Worm (Caenorhabditis elegans): Measurements from ENCODE around the gene nekl-3.

The nekl-3 gene

DNA sequence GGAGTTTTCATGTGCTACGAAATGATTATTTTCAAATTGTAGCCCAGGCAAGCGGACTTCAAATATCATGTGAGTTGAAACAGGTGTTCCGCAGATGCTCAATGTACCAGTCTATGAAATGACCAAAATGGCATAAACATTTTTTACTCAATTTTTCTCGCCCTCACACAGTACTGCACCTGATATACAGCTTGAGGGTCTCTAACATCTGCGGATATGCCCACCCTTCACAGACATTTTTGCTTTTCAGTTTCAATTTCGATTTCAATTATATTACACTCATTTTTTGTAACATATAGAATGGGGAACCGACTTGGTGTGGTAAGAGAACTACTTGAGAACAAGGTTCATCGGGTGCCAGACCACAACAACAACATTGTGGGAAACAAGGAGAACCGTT lies 44.6 kb downstream of the nekl-3 start, which contains the start of gene F42F12.11:
Gene F42F12.11 (plus strand): TSS at position 301 of the 400 bp plus-strand sequence.
- TF ChIP-seq K12H6.12 (tag; optimal IDR thresholded peaks at IDR 0.05) (no peak), dpff-1 (tag; optimal IDR thresholded peaks at IDR 0.05) (no peak), tlf-1 (GFP tag; optimal IDR thresholded peaks at IDR 0.05) (no peak), Y95B8A.8 (GFP tag; IDR thresholded peaks at IDR 0.05) (no peak), bed-2 (GFP tag; IDR thresholded peaks at IDR 0.05) (no peak), F22D6.2 (tag; optimal IDR thresholded peaks at IDR 0.05) (no peak), mel-28 (tag; optimal IDR thresholded peaks at IDR 0.05; ENCODE audit: borderline replicate concordance) (no peak), K11D2.4 (GFP tag; IDR thresholded peaks at IDR 0.05) (no peak), unc-62 (GFP tag; optimal IDR thresholded peaks at IDR 0.05) (no peak), pbrm-1 (GFP tag; IDR thresholded peaks at IDR 0.05) (no peak), attf-3 (GFP tag; conservative IDR thresholded peaks at IDR 0.05) (no peak), rpc-1 (optimal IDR thresholded peaks at IDR 0.05) (no peak), rpc-1 (tag; optimal IDR thresholded peaks at IDR 0.05) (no peak), athp-1 (tag; optimal IDR thresholded peaks at IDR 0.05) (no peak), F55B11.4 (tag; optimal IDR thresholded peaks at IDR 0.05; ENCODE audit: borderline replicate concordance, insufficient read depth) (no peak), die-1 (tag; optimal IDR thresholded peaks at IDR 0.05) (no peak), lsl-1 (GFP tag; optimal IDR thresholded peaks at IDR 0.05) (no peak), him-1 (tag; optimal IDR thresholded peaks at IDR 0.05) (no peak), hmg-1.2 (GFP tag; IDR thresholded peaks at IDR 0.05) (no peak)

DNA sequence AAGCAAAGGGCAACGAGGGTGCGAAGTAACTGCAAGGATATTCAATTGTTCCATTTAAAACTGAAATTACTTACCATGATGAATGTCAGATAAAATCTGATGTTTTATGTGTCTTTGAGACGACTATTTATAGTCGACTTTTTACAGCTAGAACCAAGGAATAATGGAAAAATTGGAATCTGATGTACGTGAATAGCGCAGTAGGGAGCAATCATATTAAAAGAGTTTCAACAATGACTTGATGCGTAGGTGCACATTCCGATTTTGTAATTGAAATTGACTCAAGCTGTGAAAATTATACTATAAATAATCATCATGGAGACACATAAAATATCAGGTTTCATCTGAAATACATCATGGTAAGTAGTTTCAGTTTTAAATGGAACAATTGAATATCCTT lies 48.0 kb downstream of the nekl-3 start, which contains the start of the genes nspc-9 and nspc-10:
Gene nspc-9 (minus strand): TSS at position 101 of the 400 bp plus-strand sequence.
Gene nspc-10 (plus strand): TSS at position 331 of the 400 bp plus-strand sequence.
- TF ChIP-seq zfh-2 (GFP tag; conservative IDR thresholded peaks at IDR 0.05) (no peak), lsl-1 (GFP tag; optimal IDR thresholded peaks at IDR 0.05) (no peak), F23B12.7 (tag; optimal IDR thresholded peaks at IDR 0.05; ENCODE audit: insufficient read depth) (no peak), hmg-1.2 (GFP tag; IDR thresholded peaks at IDR 0.05) (no peak), mcd-1 (GFP tag; IDR thresholded peaks at IDR 0.05) (no peak), Y53G8AR.9 (GFP tag; conservative IDR thresholded peaks at IDR 0.05) (no peak), lin-26 (GFP tag; IDR thresholded peaks at IDR 0.05) (no peak), chd-7 (tag; optimal IDR thresholded peaks at IDR 0.05) (no peak), lsy-27 (tag; optimal IDR thresholded peaks at IDR 0.05; ENCODE audit: borderline replicate concordance, insufficient read depth) (no peak), mel-28 (tag; optimal IDR thresholded peaks at IDR 0.05; ENCODE audit: borderline replicate concordance) (no peak), akir-1 (GFP tag; optimal IDR thresholded peaks at IDR 0.05) (no peak), ceh-27 (GFP tag; optimal IDR thresholded peaks at IDR 0.05) (no peak), egl-44 (GFP tag; IDR thresholded peaks at IDR 0.05) (no peak), nhr-179 (tag; optimal IDR thresholded peaks at IDR 0.05) (no peak), hsf-1 (GFP tag; IDR thresholded peaks at IDR 0.05) (no peak), unc-62 (GFP tag; optimal IDR thresholded peaks at IDR 0.05) (no peak), mes-4 (tag; optimal IDR thresholded peaks at IDR 0.05) (no peak), ama-1 (optimal IDR thresholded peaks at IDR 0.05) (no peak), ama-1 (GFP tag; optimal IDR thresholded peaks at IDR 0.05) (no peak), pbrm-1 (GFP tag; IDR thresholded peaks at IDR 0.05) (no peak)

DNA sequence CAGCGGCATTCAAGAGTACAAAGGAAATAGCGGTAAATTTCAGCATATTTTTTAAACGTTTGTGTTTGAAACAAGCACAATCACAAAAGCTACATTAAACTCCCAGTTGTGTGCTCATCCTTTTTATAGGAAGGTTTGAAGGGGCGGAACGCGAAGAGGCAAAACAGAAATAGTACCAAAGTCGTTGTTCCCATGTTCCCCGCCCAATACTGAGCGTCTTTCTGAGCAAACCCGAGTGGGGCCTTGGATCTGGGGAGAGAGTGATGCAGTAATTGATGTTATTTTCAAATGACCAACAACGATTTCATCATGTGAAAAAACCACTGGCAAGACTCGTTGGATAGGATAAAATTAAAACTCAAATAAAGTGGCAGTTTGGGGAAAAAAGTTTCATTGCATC lies 49.9 kb downstream of the nekl-3 start, which contains the start of gene zig-2:
Gene zig-2 (minus strand): TSS at position 101 of the 400 bp plus-strand sequence.
- TF ChIP-seq ztf-6 (GFP tag; IDR thresholded peaks at IDR 0.05) (no peak), mel-28 (tag; optimal IDR thresholded peaks at IDR 0.05; ENCODE audit: borderline replicate concordance) (no peak), sdz-38 (tag; optimal IDR thresholded peaks at IDR 0.05) (no peak), ekl-4 (GFP tag; IDR thresholded peaks at IDR 0.05) (no peak), let-526 (GFP tag; IDR thresholded peaks at IDR 0.05) (no peak), tlf-1 (GFP tag; optimal IDR thresholded peaks at IDR 0.05) (no peak), mxl-1 (tag; optimal IDR thresholded peaks at IDR 0.05) (no peak), gei-17 (GFP tag; optimal IDR thresholded peaks at IDR 0.05) (no peak), chd-7 (tag; optimal IDR thresholded peaks at IDR 0.05) (no peak), lin-40 (tag; optimal IDR thresholded peaks at IDR 0.05) (no peak), mes-4 (tag; optimal IDR thresholded peaks at IDR 0.05) (no peak), F33H1.4 (GFP tag; IDR thresholded peaks at IDR 0.05) (no peak)
